Worm (Caenorhabditis elegans) whole organism, L1 larva: Measurements from ENCODE around the gene R160.5.

Experiments
- C04F5.9 ChIP-seq: sonication (generic microtip); optimal IDR thresholded peaks from 2 replicates; lab custom pipeline; 2016; ENCODE audit warnings: missing genetic modification characterization, missing compliant biosample characterization
- C16A3.4 ChIP-seq: fragments of 150-350 bp; optimal IDR thresholded peaks from 2 replicates; lab custom pipeline; 2014; ENCODE audit warnings: missing biosample characterization, missing genetic modification characterization
- F16B12.6 ChIP-seq: fragments of 150-350 bp; optimal IDR thresholded peaks from 2 replicates; lab custom pipeline; 2014; ENCODE audit warnings: missing biosample characterization, missing genetic modification characterization
- aha-1 ChIP-seq: fragments of 150-350 bp; optimal IDR thresholded peaks from 2 replicates; lab custom pipeline; 2014; ENCODE audit warnings: missing biosample characterization, missing genetic modification characterization
- blmp-1 ChIP-seq: fragments of 150-350 bp; optimal IDR thresholded peaks from 2 replicates; lab custom pipeline; 2014; ENCODE audit warnings: missing biosample characterization, missing genetic modification characterization
- ceh-8 ChIP-seq: fragments of 200-800 bp; sonication (Bioruptor generic); optimal IDR thresholded peaks from 2 replicates; lab custom pipeline; 2018; ENCODE audit warnings: mild to moderate bottlenecking, missing genetic modification characterization, moderate library complexity, missing compliant biosample characterization
- ceh-90 ChIP-seq: sonication (generic microtip); optimal IDR thresholded peaks from 2 replicates; lab custom pipeline; 2016; ENCODE audit warnings: missing genetic modification characterization, missing compliant biosample characterization
- ces-1 ChIP-seq: fragments of 150-350 bp; optimal IDR thresholded peaks from 2 replicates; lab custom pipeline; 2014; ENCODE audit warnings: missing biosample characterization, missing genetic modification reagents, missing genetic modification characterization
- efl-1 ChIP-seq, 4 experiments: fragments of 150-350 bp; optimal IDR thresholded peaks in 3 of 4; peaks in 1 of 4; 1 replicate in 1 of 4; 2 replicates in 3 of 4; lab custom pipeline; 2014; ENCODE audit warnings: missing biosample characterization in 2 of 4, missing genetic modification characterization in 2 of 4, missing genetic modification reagents in 2 of 4
- egl-13 ChIP-seq: sonication (generic microtip); optimal IDR thresholded peaks from 2 replicates; lab custom pipeline; 2016; ENCODE audit warnings: missing genotype, missing genetic modification reagents, missing genetic modification characterization, missing compliant biosample characterization
- ets-5 ChIP-seq: fragments of 200-800 bp; sonication (Bioruptor generic); IDR thresholded peaks from 2 replicates; pipeline ENCODE4 v1.3.6; 2022; ENCODE audit warnings: missing genetic modification characterization, missing compliant biosample characterization
- fkh-8 ChIP-seq: sonication (generic microtip); optimal IDR thresholded peaks from 2 replicates; lab custom pipeline; 2016; ENCODE audit warnings: mild to moderate bottlenecking, missing genetic modification characterization, missing compliant biosample characterization
- fos-1 ChIP-seq: fragments of 150-350 bp; optimal IDR thresholded peaks from 2 replicates; lab custom pipeline; 2014; ENCODE audit warnings: missing biosample characterization, missing genetic modification characterization
- hlh-17 ChIP-seq: fragments of 200-800 bp; sonication (Bioruptor generic); optimal IDR thresholded peaks from 2 replicates; lab custom pipeline; 2018; ENCODE audit warnings: missing genetic modification characterization, mild to moderate bottlenecking, missing compliant biosample characterization, moderate library complexity, borderline replicate concordance
- hpl-2 ChIP-seq: fragments of 150-350 bp; optimal IDR thresholded peaks from 2 replicates; lab custom pipeline; 2014; ENCODE audit warnings: missing biosample characterization, missing genetic modification reagents, missing genetic modification characterization
- isw-1 ChIP-seq: fragments of 200-800 bp; sonication (Bioruptor generic); IDR thresholded peaks from 2 replicates; pipeline ENCODE4 v1.3.6; 2022; ENCODE audit warnings: missing genetic modification characterization, missing compliant biosample characterization
- mab-9 ChIP-seq: fragments of 200-800 bp; sonication (Bioruptor generic); IDR thresholded peaks from 2 replicates; pipeline ENCODE4 v1.3.6; 2022; ENCODE audit warnings: missing genetic modification reagents, missing genetic modification characterization, missing compliant biosample characterization
- mep-1 ChIP-seq: fragments of 150-350 bp; optimal IDR thresholded peaks from 2 replicates; lab custom pipeline; 2014; ENCODE audit warnings: missing biosample characterization, missing genetic modification characterization
- nhr-12 ChIP-seq: sonication (generic microtip); optimal IDR thresholded peaks from 2 replicates; lab custom pipeline; 2017; ENCODE audit warnings: missing biosample characterization, missing genetic modification characterization
- nhr-19 ChIP-seq: fragments of 200-800 bp; sonication (Bioruptor generic); conservative IDR thresholded peaks from 2 replicates; pipeline ENCODE4 v1.3.6; 2022; ENCODE audit warnings: missing genetic modification characterization, missing compliant biosample characterization
- nhr-20 ChIP-seq: sonication (generic microtip); optimal IDR thresholded peaks from 2 replicates; lab custom pipeline; 2016; ENCODE audit warnings: mild to moderate bottlenecking, missing genetic modification characterization, missing compliant biosample characterization
- nhr-71 ChIP-seq: sonication (generic microtip); optimal IDR thresholded peaks from 2 replicates; lab custom pipeline; 2016; ENCODE audit warnings: mild to moderate bottlenecking, missing genetic modification characterization, moderate library complexity, missing compliant biosample characterization
- nhr-85 ChIP-seq: sonication (generic microtip); peaks from one replicate; lab custom pipeline; 2016; ENCODE audit warnings: missing genetic modification characterization, inconsistent platforms, missing compliant biosample characterization
- nhr-90 ChIP-seq: sonication (generic microtip); optimal IDR thresholded peaks from 2 replicates; lab custom pipeline; 2016; ENCODE audit warnings: mild to moderate bottlenecking, missing genetic modification characterization, missing compliant biosample characterization; ENCODE audit not compliant: poor library complexity
- pag-3 ChIP-seq: sonication (generic microtip); optimal IDR thresholded peaks from 2 replicates; lab custom pipeline; 2017; ENCODE audit warnings: missing genetic modification characterization, mild to moderate bottlenecking, missing compliant biosample characterization, antibody characterized with exemption, borderline replicate concordance; ENCODE audit not compliant: insufficient read depth
- pax-3 ChIP-seq: fragments of 200-800 bp; sonication (Bioruptor generic); optimal IDR thresholded peaks from 2 replicates; lab custom pipeline; 2018; ENCODE audit warnings: mild to moderate bottlenecking, missing genetic modification characterization, moderate library complexity, missing compliant biosample characterization
- pqm-1 ChIP-seq: sonication (generic microtip); optimal IDR thresholded peaks from 3 replicates; lab custom pipeline; 2017; ENCODE audit warnings: missing biosample characterization, missing genetic modification characterization
- skn-1 ChIP-seq: fragments of 150-350 bp; optimal IDR thresholded peaks from 2 replicates; lab custom pipeline; 2014; ENCODE audit warnings: missing biosample characterization, missing genetic modification characterization
- snpc-4 ChIP-seq: fragments of 150-350 bp; optimal IDR thresholded peaks from 2 replicates; lab custom pipeline; 2014; ENCODE audit warnings: missing biosample characterization, missing genetic modification characterization
- snu-23 ChIP-seq: sonication (generic microtip); optimal IDR thresholded peaks from 2 replicates; lab custom pipeline; 2016; ENCODE audit warnings: missing genetic modification characterization, missing compliant biosample characterization
- sox-4 ChIP-seq: sonication (generic microtip); optimal IDR thresholded peaks from 2 replicates; lab custom pipeline; 2016; ENCODE audit warnings: missing genetic modification characterization, missing compliant biosample characterization
- sptf-1 ChIP-seq: fragments of 150-350 bp; optimal IDR thresholded peaks from 2 replicates; lab custom pipeline; 2014; ENCODE audit warnings: missing biosample characterization, missing genetic modification characterization
- sup-37 ChIP-seq: fragments of 200-800 bp; sonication (Bioruptor generic); optimal IDR thresholded peaks from 2 replicates; lab custom pipeline; 2018; ENCODE audit warnings: mild to moderate bottlenecking, missing genetic modification characterization, missing compliant biosample characterization
- swsn-7 ChIP-seq: sonication (generic microtip); optimal IDR thresholded peaks from 2 replicates; lab custom pipeline; 2016; ENCODE audit warnings: missing genetic modification characterization, missing compliant biosample characterization
- unc-86 ChIP-seq: sonication (generic microtip); optimal IDR thresholded peaks from 2 replicates; lab custom pipeline; 2016; ENCODE audit warnings: missing genetic modification characterization, missing compliant biosample characterization
- unc-98 ChIP-seq: fragments of 200-800 bp; sonication (Bioruptor generic); IDR thresholded peaks from 2 replicates; pipeline ENCODE4 v1.3.6; 2022; ENCODE audit warnings: missing genetic modification characterization, missing compliant biosample characterization
- zip-4 ChIP-seq: fragments of 200-800 bp; sonication (Bioruptor generic); optimal IDR thresholded peaks from 2 replicates; lab custom pipeline; 2018; ENCODE audit warnings: mild to moderate bottlenecking, missing genetic modification characterization, moderate library complexity, missing compliant biosample characterization

R160.5 gene

DNA sequence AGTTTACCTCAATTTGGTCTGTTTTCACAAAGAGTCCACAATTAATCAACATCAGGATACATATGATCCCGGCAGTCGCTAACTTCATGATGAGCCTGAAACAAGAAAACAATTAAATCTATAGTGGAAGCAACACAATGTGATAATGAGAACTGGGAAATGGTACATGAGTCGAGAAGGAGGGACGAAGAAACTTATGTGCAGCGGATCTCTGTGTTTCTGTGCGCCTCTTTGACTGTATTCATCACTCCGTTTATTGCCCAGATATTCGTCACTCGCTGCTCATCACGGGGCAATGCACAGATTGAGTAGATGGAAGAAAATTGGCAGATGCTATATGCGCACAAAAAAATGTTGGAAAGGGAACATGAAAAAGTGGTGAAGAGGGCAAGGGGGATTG lies 4.4 kb downstream of the R160.5 start, which contains the start of gene R160.3:
Gene R160.3, minus strand, starts transcription at position 101 of the 400 bp plus-strand sequence.
- TF ChIP-seq ceh-90 (tag; lab: Kevin White, UChicago) (no peak), hpl-2 (GFP tag; lab: Kevin White, UChicago) (no peak), unc-98 (GFP tag; lab: Robert Waterston, UW) (no peak), hlh-17 (GFP tag; lab: Kevin White, UChicago) (no peak), fkh-8 (tag; lab: Kevin White, UChicago) (no peak), pag-3 (tag; lab: Kevin White, UChicago) (no peak), sox-4 (tag; lab: Kevin White, UChicago) (no peak), C04F5.9 (tag; lab: Kevin White, UChicago) (no peak), skn-1 (tag; lab: Kevin White, UChicago) (no peak), nhr-12 (tag; lab: Kevin White, UChicago) (no peak), F16B12.6 (tag; lab: Kevin White, UChicago) (no peak), fos-1 (tag; lab: Kevin White, UChicago) (no peak), nhr-71 (tag; lab: Kevin White, UChicago) (no peak), snpc-4 (tag; lab: Kevin White, UChicago) (no peak), nhr-85 (no peak), nhr-19 (GFP tag; lab: Robert Waterston, UW) (no peak), swsn-7 (tag; lab: Kevin White, UChicago) (no peak), nhr-90 (no peak), aha-1 (tag; lab: Kevin White, UChicago) (no peak), ceh-8 (GFP tag; lab: Kevin White, UChicago) (no peak)

DNA sequence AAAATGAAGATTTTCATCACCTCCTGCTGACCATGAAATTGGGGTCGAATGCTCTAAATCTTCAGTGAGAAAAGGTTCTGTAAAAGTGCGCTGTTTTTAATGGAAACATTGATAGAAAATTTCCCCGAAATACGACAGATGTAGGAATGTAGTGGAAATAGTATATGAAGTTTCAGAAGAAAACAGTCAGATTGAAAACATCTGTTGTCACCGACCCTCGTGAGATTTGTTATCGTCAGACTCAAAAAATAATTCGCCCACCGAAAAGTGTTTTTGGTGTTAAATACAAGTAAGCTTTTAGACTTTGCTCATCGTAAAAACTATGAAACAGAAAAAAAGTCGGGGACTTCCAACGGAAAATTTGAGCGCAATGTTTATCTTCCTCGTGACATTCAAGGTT lies 5.8 kb downstream of the R160.5 start, which contains the start of gene F14H12.8:
Gene F14H12.8, minus strand, starts transcription at position 101 of the 400 bp plus-strand sequence.
- TF ChIP-seq sup-37 (GFP tag; lab: Kevin White, UChicago) = no peak
- no peak for TF ChIP-seq nhr-20
- TF ChIP-seq mep-1 = no peak
- TF ChIP-seq swsn-7 (tag; lab: Kevin White, UChicago) = no peak
- no peak for TF ChIP-seq unc-86
- TF ChIP-seq hlh-17 (GFP tag; lab: Kevin White, UChicago) = no peak
- no peak for TF ChIP-seq blmp-1 (tag; lab: Kevin White, UChicago)
- no peak for TF ChIP-seq snu-23 (GFP tag; lab: Kevin White, UChicago)
- no peak for TF ChIP-seq zip-4
- TF ChIP-seq pax-3 = no peak
- no peak for TF ChIP-seq C04F5.9 (tag; lab: Kevin White, UChicago)
- no peak for TF ChIP-seq mab-9 (GFP tag; lab: Robert Waterston, UW)

ce11 chrX:4363200-4363599 lies 7.5 kb downstream of the R160.5 start, which contains the start of gene F14H12.17:
Gene F14H12.17, minus strand, starts transcription at chrX:4363300.
- TF ChIP-seq ets-5 (GFP tag; lab: Robert Waterston, UW) (no peak), fkh-8 (tag; lab: Kevin White, UChicago) (no peak), isw-1 (GFP tag; lab: Robert Waterston, UW) (no peak), egl-13 (tag; lab: Kevin White, UChicago) (no peak), C16A3.4 (no peak), nhr-20 (no peak), hlh-17 (GFP tag; lab: Kevin White, UChicago) (no peak), ces-1 (GFP tag; lab: Kevin White, UChicago) (no peak), pag-3 (tag; lab: Kevin White, UChicago) (no peak)

DNA sequence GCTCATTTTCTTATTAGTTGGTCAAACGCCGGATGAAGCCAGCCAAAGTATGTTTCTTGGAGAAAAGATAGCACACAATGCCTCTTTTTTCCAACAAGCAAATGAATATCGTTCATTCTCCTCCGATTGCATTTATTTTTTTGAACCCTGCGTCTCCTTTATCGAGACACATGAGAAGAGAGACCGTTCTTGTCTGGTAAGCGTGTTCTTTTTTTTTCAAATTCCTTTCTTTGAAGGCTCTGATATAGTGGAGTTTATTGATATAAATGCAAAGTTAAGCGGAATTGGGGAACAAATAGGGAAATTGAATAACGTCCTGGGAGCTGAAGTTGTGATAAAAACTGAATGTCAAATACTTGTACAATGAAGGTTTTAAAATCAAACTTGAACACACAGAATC lies 8.1 kb downstream of the R160.5 start, which contains the start of gene F14H12.7:
Gene F14H12.7, minus strand, starts transcription at position 101 of the 400 bp plus-strand sequence.
- TF ChIP-seq nhr-85 = no peak
- no peak for TF ChIP-seq sptf-1 (tag; lab: Kevin White, UChicago)
- no peak for TF ChIP-seq mab-9 (GFP tag; lab: Robert Waterston, UW)
- no peak for TF ChIP-seq efl-1 (optimal IDR thresholded peaks at IDR 0.05; lab: Kevin White, UChicago)
- TF ChIP-seq efl-1 (GFP tag; optimal IDR thresholded peaks at IDR 0.05 in 1 of 2; lab: Kevin White, UChicago) = no peak
- no peak for TF ChIP-seq pqm-1 (tag; lab: Kevin White, UChicago)
- TF ChIP-seq ceh-8 (GFP tag; lab: Kevin White, UChicago) = no peak
- no peak for TF ChIP-seq C04F5.9 (tag; lab: Kevin White, UChicago)
